Worm (Caenorhabditis elegans): ENCODE measurements around the gene atfs-1.

Gene atfs-1

DNA sequence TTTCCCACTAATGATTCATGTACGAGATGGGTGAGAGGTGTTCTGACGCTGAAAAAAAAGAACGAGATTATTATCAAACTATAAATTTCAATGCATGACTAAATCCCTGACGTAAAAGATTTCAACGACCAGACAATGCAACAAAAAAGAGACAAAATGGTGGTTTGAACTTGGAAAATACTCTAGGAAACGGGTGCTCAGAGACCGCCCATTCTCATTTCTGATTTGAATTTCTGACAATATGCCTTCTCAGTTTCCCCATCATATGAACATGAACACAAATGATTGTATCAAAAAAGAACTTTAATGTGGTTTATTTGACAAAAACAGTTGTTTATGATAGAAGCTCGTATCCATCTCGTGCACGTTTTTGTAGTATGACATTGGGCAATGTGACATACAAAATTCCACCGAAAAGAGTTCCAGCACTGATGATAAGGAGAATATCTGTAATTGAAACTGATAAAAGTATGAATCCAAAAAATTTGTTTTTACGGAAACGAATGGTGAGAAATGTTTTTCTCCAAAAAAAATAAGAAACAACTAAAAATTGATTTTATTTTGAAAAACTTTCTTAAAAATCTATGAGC, 30.4 kb upstream of the atfs-1 start, which contains the start of gene srd-26:
Gene srd-26 (minus strand): TSS at position 51 of the 590 bp plus-strand sequence.
- TF ChIP-seq ceh-39 (tag; optimal IDR thresholded peaks at IDR 0.05) (no peak), nhr-237 (tag; optimal IDR thresholded peaks at IDR 0.05) (no peak), mls-2 (tag; optimal IDR thresholded peaks at IDR 0.05) (no peak), elt-1 (tag; optimal IDR thresholded peaks at IDR 0.05; ENCODE audit: borderline replicate concordance, insufficient read depth) (no peak), flh-1 (GFP tag; optimal IDR thresholded peaks at IDR 0.05) (no peak), ceh-83 (GFP tag; optimal IDR thresholded peaks at IDR 0.05) (no peak), nhr-28 (tag; optimal IDR thresholded peaks at IDR 0.05) (no peak), ztf-11 (tag; optimal IDR thresholded peaks at IDR 0.05) (no peak), bed-3 (GFP tag; optimal IDR thresholded peaks at IDR 0.05) (no peak), unc-39 (tag; optimal IDR thresholded peaks at IDR 0.05) (no peak), pha-4 (tag; optimal IDR thresholded peaks at IDR 0.05) (no peak), lin-32 (GFP tag; optimal IDR thresholded peaks at IDR 0.05) (no peak)

DNA sequence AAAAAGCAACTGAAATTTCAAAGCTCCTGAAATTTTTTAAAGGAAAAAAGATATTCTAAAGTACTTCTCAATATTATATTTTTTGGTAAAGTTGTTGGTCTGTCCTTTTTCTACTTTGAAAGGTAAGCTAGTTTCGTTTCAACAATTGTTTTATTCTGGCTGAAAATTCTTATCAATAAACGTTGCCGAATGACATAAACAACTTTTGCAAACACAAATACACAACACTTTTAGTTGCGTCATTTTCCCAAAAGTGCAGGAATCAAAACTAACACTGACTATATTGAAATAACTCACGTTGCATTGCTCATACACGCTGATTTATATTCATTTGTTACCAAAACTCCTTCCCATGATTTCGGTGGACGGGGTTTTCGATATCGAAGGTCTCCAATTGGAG, 27.7 kb upstream of the atfs-1 start:
- no peak for TF ChIP-seq flh-1 (GFP tag; optimal IDR thresholded peaks at IDR 0.05)
- TF ChIP-seq tbx-8 (GFP tag; optimal IDR thresholded peaks at IDR 0.05), result no peak
- TF ChIP-seq lin-32 (GFP tag; optimal IDR thresholded peaks at IDR 0.05), result no peak
- TF ChIP-seq lsy-2 (tag; optimal IDR thresholded peaks at IDR 0.05), result no peak
- no peak for TF ChIP-seq unc-39 (tag; optimal IDR thresholded peaks at IDR 0.05)
- TF ChIP-seq elt-1 (tag; optimal IDR thresholded peaks at IDR 0.05; ENCODE audit: borderline replicate concordance, insufficient read depth), result no peak
- TF ChIP-seq pha-4 (tag; optimal IDR thresholded peaks at IDR 0.05), result no peak
- no peak for TF ChIP-seq drap-1 (GFP tag; optimal IDR thresholded peaks at IDR 0.05)

DNA sequence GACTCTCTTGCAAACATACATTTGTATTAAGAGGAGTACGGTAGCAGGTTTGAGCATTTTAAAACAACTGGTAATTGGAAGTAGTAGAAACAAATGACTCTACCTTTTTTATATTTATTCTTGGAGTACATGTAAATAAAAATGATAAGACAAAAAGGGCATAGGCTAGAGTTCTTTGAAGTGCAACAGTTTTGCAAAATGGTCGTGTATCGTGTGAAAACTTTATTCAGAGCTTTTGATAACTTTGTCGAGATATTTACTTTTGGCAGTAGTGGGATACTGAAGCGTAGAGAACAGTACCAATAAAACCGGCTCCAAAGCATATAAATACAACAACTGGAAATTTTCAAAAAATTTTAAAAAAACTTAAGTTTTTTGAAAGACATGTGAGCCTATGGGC, 26.8 kb upstream of the atfs-1 start, which contains the start of gene cest-1.1:
Gene cest-1.1 (minus strand): TSS at position 101 of the 400 bp plus-strand sequence.
- TF ChIP-seq mls-2 (tag; optimal IDR thresholded peaks at IDR 0.05) (no peak), cnd-1 (tag; optimal IDR thresholded peaks at IDR 0.05) (no peak), elt-1 (tag; optimal IDR thresholded peaks at IDR 0.05; ENCODE audit: borderline replicate concordance, insufficient read depth) (no peak), unc-62 (GFP tag; optimal IDR thresholded peaks at IDR 0.05) (no peak), lin-32 (GFP tag; optimal IDR thresholded peaks at IDR 0.05) (no peak), flh-1 (GFP tag; optimal IDR thresholded peaks at IDR 0.05) (no peak), nhr-12 (tag; optimal IDR thresholded peaks at IDR 0.05) (no peak), pha-4 (tag; optimal IDR thresholded peaks at IDR 0.05) (no peak)

DNA sequence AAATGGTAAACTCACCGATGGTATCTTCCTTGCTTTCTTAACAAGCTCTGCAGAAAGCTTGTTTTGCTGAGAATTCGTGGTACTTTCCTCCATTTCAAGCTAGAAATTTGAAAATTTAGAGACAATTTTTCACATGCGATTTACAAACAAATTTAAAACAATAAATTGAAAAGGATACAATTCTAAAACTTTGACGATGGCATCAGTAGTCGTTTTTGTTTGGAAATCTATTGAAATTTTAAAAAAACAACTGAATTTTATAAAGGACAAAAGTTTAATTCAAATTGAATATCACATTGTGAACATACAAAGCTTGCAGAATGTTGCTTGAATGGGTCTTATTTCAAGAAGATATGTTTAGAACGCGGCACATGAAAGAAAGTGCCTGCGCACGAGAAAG, 25.8 kb upstream of the atfs-1 start, which contains the start of gene ocam-1:
Gene ocam-1 (minus strand): TSS at position 101 of the 400 bp plus-strand sequence.
- TF ChIP-seq ceh-39 (tag; optimal IDR thresholded peaks at IDR 0.05) (no peak), blmp-1 (tag; optimal IDR thresholded peaks at IDR 0.05) (no peak), flh-1 (GFP tag; optimal IDR thresholded peaks at IDR 0.05) (no peak), nhr-76 (tag; optimal IDR thresholded peaks at IDR 0.05) (no peak), unc-62 (GFP tag; optimal IDR thresholded peaks at IDR 0.05) (no peak), snpc-4 (tag; optimal IDR thresholded peaks at IDR 0.05) (no peak), zip-8 (tag; optimal IDR thresholded peaks at IDR 0.05) (no peak), mab-5 (tag; optimal IDR thresholded peaks at IDR 0.05) (no peak)

DNA sequence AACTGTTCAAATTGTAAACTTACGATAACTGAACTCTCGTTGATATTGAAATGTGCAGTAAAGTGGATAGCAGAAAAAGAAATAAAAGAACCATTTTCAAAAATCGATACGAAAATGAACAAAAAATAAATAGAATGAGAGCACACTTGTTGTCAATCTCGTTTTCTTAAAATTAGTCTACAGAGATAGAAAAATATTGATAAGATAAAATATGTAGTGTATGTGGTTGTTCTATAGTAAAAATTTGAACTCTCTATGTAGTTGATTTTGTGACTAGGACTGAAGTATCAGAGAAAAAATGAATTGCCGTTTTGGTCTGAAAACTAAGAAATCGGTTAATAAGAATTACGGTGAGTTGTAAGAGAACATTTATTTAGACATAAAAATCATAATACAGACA, 22.2 kb upstream of the atfs-1 start, which contains the start of gene cest-2.1:
Gene cest-2.1 (minus strand): TSS at position 198 of the 400 bp plus-strand sequence.
- TF ChIP-seq mab-5 (tag; optimal IDR thresholded peaks at IDR 0.05), result no peak
- no peak for TF ChIP-seq flh-1 (GFP tag; optimal IDR thresholded peaks at IDR 0.05)
- no peak for TF ChIP-seq ztf-11 (tag; optimal IDR thresholded peaks at IDR 0.05)
- no peak for TF ChIP-seq zip-8 (tag; optimal IDR thresholded peaks at IDR 0.05)
- TF ChIP-seq ceh-39 (tag; optimal IDR thresholded peaks at IDR 0.05), result no peak
- no peak for TF ChIP-seq drap-1 (GFP tag; optimal IDR thresholded peaks at IDR 0.05)
- no peak for TF ChIP-seq ces-1 (GFP tag; optimal IDR thresholded peaks at IDR 0.05)
- no peak for TF ChIP-seq nhr-76 (tag; optimal IDR thresholded peaks at IDR 0.05)
- TF ChIP-seq sem-2 (GFP tag; optimal IDR thresholded peaks at IDR 0.05), result no peak
- TF ChIP-seq mls-2 (tag; optimal IDR thresholded peaks at IDR 0.05), result no peak
- no peak for TF ChIP-seq elt-1 (tag; optimal IDR thresholded peaks at IDR 0.05; ENCODE audit: borderline replicate concordance, insufficient read depth)
- TF ChIP-seq nhr-28 (tag; optimal IDR thresholded peaks at IDR 0.05), result no peak
- TF ChIP-seq lin-32 (GFP tag; optimal IDR thresholded peaks at IDR 0.05), result no peak

DNA sequence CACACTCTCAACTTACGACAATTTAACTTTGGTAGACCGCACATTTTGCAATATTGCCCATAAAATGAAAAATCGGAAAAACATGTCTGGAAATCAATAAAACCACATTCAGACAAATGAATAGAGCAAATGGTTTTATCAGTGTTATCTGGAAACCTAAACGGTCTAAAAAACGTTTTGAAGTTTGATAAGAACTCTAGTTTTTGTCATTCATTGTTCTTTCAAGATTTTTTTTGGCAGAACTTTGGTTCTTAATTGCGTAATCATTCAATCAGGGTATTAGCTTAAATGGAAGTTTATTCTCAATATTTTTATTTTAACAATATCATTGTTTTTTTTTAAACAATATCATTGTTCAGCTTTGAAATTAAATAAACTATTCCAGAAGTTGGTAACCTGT, 18.2 kb upstream of the atfs-1 start, which contains the start of gene cest-2.2:
Gene cest-2.2 (minus strand): TSS at position 140 of the 400 bp plus-strand sequence.
- TF ChIP-seq mls-2 (tag; optimal IDR thresholded peaks at IDR 0.05), result no peak
- TF ChIP-seq zip-8 (tag; optimal IDR thresholded peaks at IDR 0.05), result peak; percentile 85

All from whole organism, mixed stage, embryonic.